Worm (Caenorhabditis elegans) whole organism, young adult: ENCODE results near the gene Y57G11C.48.

ENCODE experiments used
- athp-1 ChIP-seq: sonication (generic microtip); optimal IDR thresholded peaks from 2 replicates; lab custom pipeline; 2017; ENCODE audit warnings: mild to moderate bottlenecking, missing genetic modification characterization, missing compliant biosample characterization
- cebp-2 ChIP-seq: fragments of 200-800 bp; sonication (Bioruptor generic); IDR thresholded peaks from 2 replicates; pipeline ENCODE4 v1.3.6; 2022; ENCODE audit warnings: missing genetic modification characterization, missing compliant biosample characterization
- ceh-100 ChIP-seq: fragments of 200-800 bp; sonication (Bioruptor generic); IDR thresholded peaks from 2 replicates; pipeline ENCODE4 v1.3.6; 2022; ENCODE audit warnings: missing genetic modification reagents, missing genetic modification characterization, missing compliant biosample characterization
- efl-1 ChIP-seq: fragments of 150-350 bp; optimal IDR thresholded peaks from 2 replicates; lab custom pipeline; 2014; ENCODE audit warnings: missing biosample characterization, missing genetic modification reagents, missing genetic modification characterization
- lin-40 ChIP-seq: sonication (generic microtip); optimal IDR thresholded peaks from 2 replicates; lab custom pipeline; 2016; ENCODE audit warnings: missing genetic modification characterization, mild to moderate bottlenecking, missing compliant biosample characterization, missing genotype, missing genetic modification reagents
- pbrm-1 ChIP-seq: fragments of 200-800 bp; sonication (Bioruptor generic); IDR thresholded peaks from 2 replicates; pipeline ENCODE4 v1.3.6; 2022; ENCODE audit warnings: missing genetic modification reagents, missing genetic modification characterization, missing compliant biosample characterization
- ztf-26 ChIP-seq: sonication (generic microtip); optimal IDR thresholded peaks from 2 replicates; lab custom pipeline; 2017; ENCODE audit warnings: missing genetic modification characterization, missing compliant biosample characterization
- ztf-3 ChIP-seq: fragments of 200-800 bp; sonication (Bioruptor generic); optimal IDR thresholded peaks from 2 replicates; lab custom pipeline; 2018; ENCODE audit warnings: mild to moderate bottlenecking, missing genetic modification characterization, missing compliant biosample characterization

Y57G11C.48 gene

DNA sequence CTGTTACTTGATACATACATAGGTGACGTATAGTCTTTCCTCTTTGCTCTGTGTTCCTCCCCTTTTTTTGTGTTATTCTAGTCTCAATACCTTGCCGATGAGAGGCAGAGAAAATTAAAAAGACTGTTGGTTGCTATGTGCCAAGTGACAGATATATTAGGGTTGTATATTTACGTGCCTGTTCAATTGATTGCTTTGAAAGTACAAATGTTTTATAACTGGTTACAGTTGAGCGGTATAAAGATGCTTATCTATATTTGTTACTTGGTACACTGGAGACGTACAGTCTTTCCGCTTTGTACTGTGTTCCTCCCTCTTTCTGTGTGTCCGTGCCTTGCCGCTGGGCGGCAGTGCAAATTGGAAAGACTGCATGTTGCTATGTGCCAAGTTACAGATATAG lies 40.9 kb downstream of the Y57G11C.48 start (continued):
- TF ChIP-seq athp-1 (no peak), ceh-100 (GFP tag; lab: Robert Waterston, UW) (no peak)

- TF ChIP-seq lin-40 (tag; lab: Kevin White, UChicago) (no peak), cebp-2 (GFP tag; lab: Robert Waterston, UW) (peak; percentile 15; the same call in 1 of the 2 replicates), efl-1 (GFP tag; lab: Kevin White, UChicago) (no peak), ztf-26 (tag; lab: Kevin White, UChicago) (no peak), ztf-3 (GFP tag; lab: Kevin White, UChicago) (no peak), pbrm-1 (GFP tag; lab: Robert Waterston, UW) (no peak)
Measured at ce11 chrIV:14894339-14894738, 49.8 kb downstream of the Y57G11C.48 start.
